Fruit fly (Drosophila melanogaster): ENCODE results near the gene CG14811.

Gene CG14811

DNA sequence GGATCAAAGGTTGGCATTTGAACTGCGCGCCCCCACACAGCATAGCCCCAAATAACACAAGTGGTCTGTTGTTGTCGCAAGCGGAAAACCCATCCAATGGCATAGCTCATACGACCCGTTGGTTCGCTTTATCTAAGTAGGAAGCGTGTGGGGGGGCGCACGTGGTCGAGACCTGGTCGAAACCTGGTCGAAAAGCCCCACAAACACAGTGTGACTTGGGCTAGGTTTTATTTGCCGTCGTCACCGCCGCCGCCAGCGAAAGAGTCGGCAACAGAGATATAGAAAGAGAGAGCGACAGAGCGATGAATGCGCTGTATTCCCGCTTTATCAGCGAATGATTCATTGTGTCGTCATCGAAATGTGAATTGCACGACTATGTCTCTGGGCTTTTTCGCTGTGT lies 20.7 kb upstream of the CG14811 start (continued):
- TF ChIP-seq Bgb (GFP tag; IDR thresholded peaks at IDR 0.05; ENCODE audit: partially characterized antibody): no peak
- no peak for TF ChIP-seq Abd-B (GFP tag; optimal IDR thresholded peaks at IDR 0.05)
- peak; percentile 36; the same call in 1 of the 2 replicates for TF ChIP-seq CG10321 (GFP tag; IDR thresholded peaks at IDR 0.05)
- no peak for TF ChIP-seq ase (GFP tag; IDR thresholded peaks at IDR 0.05)
- TF ChIP-seq sqz (GFP tag; optimal IDR thresholded peaks at IDR 0.05): no peak
- no peak for TF ChIP-seq gcm2 (GFP tag; optimal IDR thresholded peaks at IDR 0.05)
- TF ChIP-seq nmo (GFP tag; optimal IDR thresholded peaks at IDR 0.05): no peak
- TF ChIP-seq CG11560 (tag; IDR thresholded peaks at IDR 0.05): no peak
- no peak for TF ChIP-seq pum (GFP tag; optimal IDR thresholded peaks at IDR 0.05)
- TF ChIP-seq stwl (tag; optimal IDR thresholded peaks at IDR 0.05): no peak
- peak; percentile 86 for TF ChIP-seq cwo (GFP tag; optimal IDR thresholded peaks at IDR 0.05)
- TF ChIP-seq dysf (GFP tag; IDR thresholded peaks at IDR 0.05): 0 out of 3 replicates have a peak, but pooled peaks have one; percentile 8
- no peak for TF ChIP-seq CG2199 (GFP tag; IDR thresholded peaks at IDR 0.05)
- peak; percentile 33 for TF ChIP-seq mirr (GFP tag; optimal IDR thresholded peaks at IDR 0.05)
- TF ChIP-seq CG34376 (GFP tag; optimal IDR thresholded peaks at IDR 0.05): peak; percentile 47
- no peak for TF ChIP-seq ewg (GFP tag; optimal IDR thresholded peaks at IDR 0.05)
- no peak for TF ChIP-seq Hsf (GFP tag; optimal IDR thresholded peaks at IDR 0.05)
- no peak for TF ChIP-seq Elba2 (GFP tag; optimal IDR thresholded peaks at IDR 0.05)
- TF ChIP-seq lab (GFP tag; optimal IDR thresholded peaks at IDR 0.05): peak; percentile 55
- TF ChIP-seq CG8290 (GFP tag; optimal IDR thresholded peaks at IDR 0.05): no peak
- peak in 1 of 2 experiments; percentile 51 for TF ChIP-seq CG8290 (tag; optimal IDR thresholded peaks at IDR 0.05)
- TF ChIP-seq slbo (GFP tag; IDR thresholded peaks at IDR 0.05): peak; percentile 11; the same call in 1 of the 2 replicates
- no peak for TF ChIP-seq pho (GFP tag; optimal IDR thresholded peaks at IDR 0.05)
- peak in 1 of 2 experiments; percentile 1 for TF ChIP-seq Pdp1 (GFP tag; optimal IDR thresholded peaks at IDR 0.05)
- TF ChIP-seq CG18262 (tag; optimal IDR thresholded peaks at IDR 0.05): no peak
- TF ChIP-seq CG10462 (GFP tag; optimal IDR thresholded peaks at IDR 0.05): no peak
- TF ChIP-seq Adf1 (GFP tag; IDR thresholded peaks at IDR 0.05): peak; percentile 37; the same call in 1 of the 2 replicates
- TF ChIP-seq H2.0 (GFP tag; IDR thresholded peaks at IDR 0.05): no peak
- TF ChIP-seq ci (GFP tag; IDR thresholded peaks at IDR 0.05): no peak
- no peak for TF ChIP-seq MBD-R2 (GFP tag; IDR thresholded peaks at IDR 0.05)
- TF ChIP-seq CG7987 (GFP tag; optimal IDR thresholded peaks at IDR 0.05): peak; percentile 94
- TF ChIP-seq E2f1 (GFP tag; IDR thresholded peaks at IDR 0.05): no peak
- TF ChIP-seq CG12769 (tag; optimal IDR thresholded peaks at IDR 0.05): peak; percentile 82
- TF ChIP-seq CG17186 (GFP tag; optimal IDR thresholded peaks at IDR 0.05): no peak
- no peak for TF ChIP-seq CG10431 (GFP tag; optimal IDR thresholded peaks at IDR 0.05)
- no peak for TF ChIP-seq CG10654 (GFP tag; optimal IDR thresholded peaks at IDR 0.05)
- no peak for TF ChIP-seq NK7.1 (GFP tag; optimal IDR thresholded peaks at IDR 0.05)
- TF ChIP-seq Gsc (GFP tag; IDR thresholded peaks at IDR 0.05): no peak
- peak; percentile 98 for TF ChIP-seq sug (tag; optimal IDR thresholded peaks at IDR 0.05)
- no peak for TF ChIP-seq CG1024 (GFP tag; IDR thresholded peaks at IDR 0.05)
- TF ChIP-seq Dp (GFP tag; optimal IDR thresholded peaks at IDR 0.05): no peak
- TF ChIP-seq mam (GFP tag; optimal IDR thresholded peaks at IDR 0.05): no peak
- TF ChIP-seq Awh (GFP tag; IDR thresholded peaks at IDR 0.05): no peak
- TF ChIP-seq sisA (GFP tag; IDR thresholded peaks at IDR 0.05): no peak
- no peak for TF ChIP-seq CG17328 (GFP tag; IDR thresholded peaks at IDR 0.05)
- no peak for TF ChIP-seq CG8089 (GFP tag; optimal IDR thresholded peaks at IDR 0.05)
- TF ChIP-seq shn (GFP tag; optimal IDR thresholded peaks at IDR 0.05): peak; percentile 3
